Worm (Caenorhabditis elegans) whole organism, mixed stage, embryonic: ENCODE data around the gene F11C1.9.

Source experiments
- ceh-43 ChIP-seq: fragments of 200-800 bp; sonication (Bioruptor generic); optimal IDR thresholded peaks from 2 replicates; lab custom pipeline; 2018; ENCODE audit warnings: mild to moderate bottlenecking, missing genetic modification characterization, moderate library complexity, missing compliant biosample characterization
- elt-1 ChIP-seq: sonication (generic microtip); optimal IDR thresholded peaks from 2 replicates; lab custom pipeline; 2017; ENCODE audit warnings: missing genetic modification characterization, mild to moderate bottlenecking, missing compliant biosample characterization, antibody characterized with exemption, moderate library complexity, borderline replicate concordance; ENCODE audit not compliant: insufficient read depth
- nhr-12 ChIP-seq: fragments of 150-350 bp; optimal IDR thresholded peaks from 2 replicates; lab custom pipeline; 2014; ENCODE audit warnings: missing biosample characterization, missing genetic modification characterization
- nhr-28 ChIP-seq: fragments of 150-350 bp; optimal IDR thresholded peaks from 2 replicates; lab custom pipeline; 2014; ENCODE audit warnings: missing biosample characterization, missing genetic modification characterization
- unc-62 ChIP-seq: fragments of 150-350 bp; optimal IDR thresholded peaks from 2 replicates; lab custom pipeline; 2014; ENCODE audit warnings: missing biosample characterization, missing genetic modification reagents, missing genetic modification characterization
- ztf-11 ChIP-seq: fragments of 150-350 bp; optimal IDR thresholded peaks from 2 replicates; lab custom pipeline; 2014; ENCODE audit warnings: missing biosample characterization, missing genetic modification characterization

ce11 chrX:12990529-12991520, 13.5 kb upstream of the F11C1.9 start, which contains the start of the genes F11C1.1 and vwa-8:
- no peak for TF ChIP-seq nhr-28 (tag; lab: Kevin White, UChicago)
- TF ChIP-seq elt-1, result no peak
- no peak for TF ChIP-seq ceh-43 (GFP tag; lab: Kevin White, UChicago)
- no peak for TF ChIP-seq nhr-12 (tag; lab: Kevin White, UChicago)
- no peak for TF ChIP-seq unc-62 (GFP tag; lab: Kevin White, UChicago)
- no peak for TF ChIP-seq ztf-11 (tag; lab: Kevin White, UChicago)
